Fruit fly (Drosophila melanogaster): ENCODE data around the gene Yod1.
A peak's percentile ranks its signal among the peaks of the same experiment; 100 is the strongest.

Yod1 gene

DNA sequence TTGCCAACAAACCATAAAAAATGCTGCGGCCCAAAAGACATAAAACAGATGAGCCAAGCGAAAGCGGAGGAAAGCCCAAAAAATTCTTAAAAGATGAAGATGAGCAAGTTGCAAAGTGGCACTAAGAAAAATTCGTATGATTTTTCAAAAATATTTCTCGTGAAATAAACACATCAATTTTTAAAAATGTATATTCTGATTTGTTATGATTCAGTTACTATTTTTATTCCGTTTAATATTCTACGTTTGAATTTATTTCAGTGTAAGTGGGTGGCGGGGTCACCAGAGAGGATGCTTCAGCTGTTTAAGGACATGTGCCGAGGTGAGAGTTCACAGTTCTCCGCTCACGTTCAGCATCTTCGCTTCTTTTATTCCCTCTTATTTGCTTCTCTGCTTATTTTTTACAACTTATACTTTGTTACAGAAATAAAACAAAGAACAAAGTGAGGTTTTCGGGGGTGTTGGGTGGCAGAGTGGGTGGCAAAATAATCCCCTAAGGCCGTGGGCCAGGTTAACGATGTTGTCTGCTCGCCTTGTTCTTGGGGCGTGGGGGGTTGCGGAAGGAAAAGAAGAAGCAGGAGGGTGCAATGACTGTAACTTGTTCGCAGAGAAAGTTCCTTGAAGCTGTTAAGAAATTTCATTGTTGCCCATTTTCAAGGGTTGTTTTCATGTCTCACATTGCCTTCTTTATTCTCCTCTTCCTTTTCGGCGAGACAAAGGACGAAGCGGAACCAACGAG lies 48.8 kb downstream of the Yod1 start (continued):
- no peak for TF ChIP-seq CG6813 (GFP tag; optimal IDR thresholded peaks at IDR 0.05)
- no peak for TF ChIP-seq CG10321 (GFP tag; IDR thresholded peaks at IDR 0.05)
- no peak for TF ChIP-seq CG9876 (GFP tag; optimal IDR thresholded peaks at IDR 0.05)
- TF ChIP-seq CG34224 (GFP tag; IDR thresholded peaks at IDR 0.05; ENCODE audit: partially characterized antibody) = no peak
- TF ChIP-seq slou (GFP tag; optimal IDR thresholded peaks at IDR 0.05) = peak; percentile 20
- peak; percentile 65 for TF ChIP-seq CG2120 (GFP tag; optimal IDR thresholded peaks at IDR 0.05)
- TF ChIP-seq CG13123 (GFP tag; optimal IDR thresholded peaks at IDR 0.05) = no peak
- TF ChIP-seq twi (tag; optimal IDR thresholded peaks at IDR 0.05) = no peak
- no peak for TF ChIP-seq C15 (GFP tag; IDR thresholded peaks at IDR 0.05)
- TF ChIP-seq cg (GFP tag; optimal IDR thresholded peaks at IDR 0.05) = no peak
- TF ChIP-seq pzg (GFP tag; optimal IDR thresholded peaks at IDR 0.05) = no peak
- TF ChIP-seq wdn (GFP tag; IDR thresholded peaks at IDR 0.05) = peak; percentile 27; the same call in 1 of the 2 replicates
- peak; percentile 33; the same call in 1 of the 3 replicates for TF ChIP-seq gce (GFP tag; IDR thresholded peaks at IDR 0.05)
- peak; percentile 21 for TF ChIP-seq tap (tag; optimal IDR thresholded peaks at IDR 0.05)
- no peak for TF ChIP-seq CG10462 (GFP tag; optimal IDR thresholded peaks at IDR 0.05)
- TF ChIP-seq Ssrp (tag; optimal IDR thresholded peaks at IDR 0.05) = peak; percentile 16
- peak; percentile 53; the same call in 1 of the 2 replicates for TF ChIP-seq Ptx1 (GFP tag; IDR thresholded peaks at IDR 0.05)
- TF ChIP-seq CHES-1-like (GFP tag; optimal IDR thresholded peaks at IDR 0.05) = no peak
- no peak for TF ChIP-seq jing (GFP tag; optimal IDR thresholded peaks at IDR 0.05)
- no peak for TF ChIP-seq CG3407 (GFP tag; optimal IDR thresholded peaks at IDR 0.05)
- no peak for TF ChIP-seq CkIIα-i1 (GFP tag; IDR thresholded peaks at IDR 0.05)
- TF ChIP-seq CG13894 (tag; optimal IDR thresholded peaks at IDR 0.05) = peak; percentile 26
- TF ChIP-seq trh (GFP tag; optimal IDR thresholded peaks at IDR 0.05) = no peak
- TF ChIP-seq Xrp1 (GFP tag; IDR thresholded peaks at IDR 0.05) = peak; percentile 59; the same call in 1 of the 2 replicates
- TF ChIP-seq CG4328 (GFP tag; optimal IDR thresholded peaks at IDR 0.05) = no peak
- TF ChIP-seq Gsc (GFP tag; IDR thresholded peaks at IDR 0.05) = no peak
- TF ChIP-seq CG16863 (GFP tag; optimal IDR thresholded peaks at IDR 0.05) = no peak
- TF ChIP-seq CG17359 (tag; optimal IDR thresholded peaks at IDR 0.05) = peak; percentile 58
- TF ChIP-seq tx (GFP tag; optimal IDR thresholded peaks at IDR 0.05) = no peak
- no peak for TF ChIP-seq Max (GFP tag; optimal IDR thresholded peaks at IDR 0.05)
- TF ChIP-seq HLHmδ (GFP tag; optimal IDR thresholded peaks at IDR 0.05) = no peak
- no peak for TF ChIP-seq CG17568 (GFP tag; optimal IDR thresholded peaks at IDR 0.05)
- TF ChIP-seq B-H2 (GFP tag; optimal IDR thresholded peaks at IDR 0.05) = no peak
- TF ChIP-seq pfk (GFP tag; optimal IDR thresholded peaks at IDR 0.05) = no peak
- no peak for TF ChIP-seq Kr (GFP tag; optimal IDR thresholded peaks at IDR 0.05)
- TF ChIP-seq odd (GFP tag; optimal IDR thresholded peaks at IDR 0.05) = no peak
- TF ChIP-seq CG7839 (tag; optimal IDR thresholded peaks at IDR 0.05) = peak; percentile 59
- no peak for TF ChIP-seq CG12071 (GFP tag; optimal IDR thresholded peaks at IDR 0.05)
- no peak for TF ChIP-seq luna (GFP tag; optimal IDR thresholded peaks at IDR 0.05)
- peak; percentile 24 for TF ChIP-seq ewg (GFP tag; optimal IDR thresholded peaks at IDR 0.05)
- 0 out of 3 replicates have a peak, but pooled peaks have one; percentile 45 for TF ChIP-seq Mrtf (GFP tag; IDR thresholded peaks at IDR 0.05)
- TF ChIP-seq Lhr (GFP tag; optimal IDR thresholded peaks at IDR 0.05) = no peak
- no peak for TF ChIP-seq sc (optimal IDR thresholded peaks at IDR 0.05)
- no peak for TF ChIP-seq sc (GFP tag; optimal IDR thresholded peaks at IDR 0.05)
- peak; percentile 41; the same call in 1 of the 2 replicates for TF ChIP-seq CG32532 (GFP tag; IDR thresholded peaks at IDR 0.05)
- peak; percentile 56 for TF ChIP-seq nau (GFP tag; optimal IDR thresholded peaks at IDR 0.05)
- no peak for TF ChIP-seq hbn (GFP tag; IDR thresholded peaks at IDR 0.05; ENCODE audit: partially characterized antibody)
- TF ChIP-seq Usf (GFP tag; optimal IDR thresholded peaks at IDR 0.05) = no peak
- TF ChIP-seq CG13287 (GFP tag; IDR thresholded peaks at IDR 0.05; ENCODE audit: partially characterized antibody) = no peak

Measured in whole organism, embryonic.